Worm (Caenorhabditis elegans) whole organism, early embryonic: ENCODE data around the gene idpc-1.

Experiments used
- B0310.2 ChIP-seq: sonication (generic microtip); optimal IDR thresholded peaks from 2 replicates; lab custom pipeline; 2016; ENCODE audit warnings: mild to moderate bottlenecking, missing genetic modification characterization, missing compliant biosample characterization
- ama-1 ChIP-seq: fragments of 150-350 bp; optimal IDR thresholded peaks from 2 replicates; lab custom pipeline; 2014
- ceh-36 ChIP-seq: sonication (generic microtip); optimal IDR thresholded peaks from 2 replicates; lab custom pipeline; 2016; ENCODE audit warnings: missing genetic modification characterization, inconsistent platforms, missing compliant biosample characterization
- ets-7 ChIP-seq: sonication (generic microtip); optimal IDR thresholded peaks from 2 replicates; lab custom pipeline; 2016; ENCODE audit warnings: missing genotype, missing genetic modification characterization, missing compliant biosample characterization
- tbx-11 ChIP-seq: fragments of 200-800 bp; sonication (Bioruptor generic); IDR thresholded peaks from 2 replicates; pipeline ENCODE4 v1.3.6; 2022; ENCODE audit warnings: missing genetic modification characterization, missing compliant biosample characterization
- tbx-37 ChIP-seq: fragments of 200-800 bp; sonication (Bioruptor generic); conservative IDR thresholded peaks from 2 replicates; pipeline ENCODE4 v1.3.6; 2022; ENCODE audit warnings: missing genetic modification reagents, missing genetic modification characterization, missing compliant biosample characterization
- tra-4 ChIP-seq: sonication (generic microtip); optimal IDR thresholded peaks from 2 replicates; lab custom pipeline; 2017; ENCODE audit warnings: missing genetic modification characterization, missing compliant biosample characterization

DNA sequence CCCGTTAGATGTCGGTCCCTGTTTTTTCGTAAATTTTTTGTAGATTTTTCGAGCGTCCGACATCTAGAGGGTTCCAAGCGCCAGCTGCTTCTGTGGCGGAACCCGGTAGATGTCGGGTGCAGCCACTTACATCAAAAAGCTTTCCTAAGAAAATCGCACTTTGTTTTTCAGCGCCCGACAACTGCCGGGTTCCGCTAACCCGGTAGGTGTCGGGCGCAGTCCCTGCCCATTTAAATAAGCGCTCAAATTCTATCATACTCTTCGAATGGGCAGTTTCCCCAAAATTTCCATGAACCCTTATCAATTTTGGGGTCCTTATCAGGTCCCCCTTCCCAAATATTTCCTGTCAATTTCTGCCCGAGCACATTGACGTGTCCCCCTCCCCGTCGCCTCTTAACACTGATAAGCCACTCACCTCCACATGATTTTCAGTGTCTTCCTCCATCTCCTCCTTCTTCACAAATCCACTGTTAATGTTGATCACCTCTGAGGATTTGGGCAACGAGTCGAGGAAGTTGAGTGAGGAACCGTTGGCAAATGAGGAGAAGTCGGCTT, 38.5 kb downstream of the idpc-1 start:
- no peak for TF ChIP-seq B0310.2 (tag; lab: Kevin White, UChicago)
- TF ChIP-seq ama-1 (lab: Kevin White, UChicago), result no peak
- no peak for TF ChIP-seq tbx-37 (GFP tag; lab: Robert Waterston, UW)
- TF ChIP-seq ets-7 (tag; lab: Kevin White, UChicago), result no peak
- no peak for TF ChIP-seq tra-4 (tag; lab: Kevin White, UChicago)
- no peak for TF ChIP-seq ceh-36 (tag; lab: Kevin White, UChicago)
- TF ChIP-seq tbx-11, result no peak
